Fruit fly (Drosophila melanogaster): ENCODE results near the gene Sfp26Ac.
A peak's percentile ranks its signal among the peaks of the same experiment; 100 is the strongest.

Gene Sfp26Ac

dm6 chr2L:5925164-5925563 is 40.6 kb upstream of the Sfp26Ac start (continued):
- TF ChIP-seq ash1 (GFP tag; optimal IDR thresholded peaks at IDR 0.05) (no peak), Bdp1 (GFP tag; optimal IDR thresholded peaks at IDR 0.05) (no peak), CG43689 (GFP tag; IDR thresholded peaks at IDR 0.05) (no peak), Nf-YB (GFP tag; optimal IDR thresholded peaks at IDR 0.05) (peak; percentile 96), Xrp1 (GFP tag; IDR thresholded peaks at IDR 0.05) (no peak), Abd-B (GFP tag; optimal IDR thresholded peaks at IDR 0.05) (no peak), NK7.1 (GFP tag; optimal IDR thresholded peaks at IDR 0.05) (no peak), Trl (optimal IDR thresholded peaks at IDR 0.05) (peak; percentile 32 to 36), Trl (GFP tag; optimal IDR thresholded peaks at IDR 0.05) (no peak), Deaf1 (tag; optimal IDR thresholded peaks at IDR 0.05) (peak; percentile 74), Taf1 (GFP tag; IDR thresholded peaks at IDR 0.05) (no peak), Nf-YA (GFP tag; IDR thresholded peaks at IDR 0.05) (peak; percentile 53), cg (GFP tag; optimal IDR thresholded peaks at IDR 0.05) (peak; percentile 82), CG11247 (GFP tag; IDR thresholded peaks at IDR 0.05) (no peak), seq (GFP tag; IDR thresholded peaks at IDR 0.05) (peak; percentile 78; the same call in 1 of the 2 replicates), CG10321 (GFP tag; IDR thresholded peaks at IDR 0.05) (0 out of 2 replicates have a peak, but pooled peaks have one; percentile 19), CG7786 (GFP tag; optimal IDR thresholded peaks at IDR 0.05) (no peak), Sin3A (optimal IDR thresholded peaks at IDR 0.05) (no peak), bowl (GFP tag; IDR thresholded peaks at IDR 0.05) (no peak), CG15601 (tag; optimal IDR thresholded peaks at IDR 0.05) (no peak), wor (GFP tag; IDR thresholded peaks at IDR 0.05) (no peak), CG14441 (GFP tag; IDR thresholded peaks at IDR 0.05) (no peak), CG10654 (GFP tag; optimal IDR thresholded peaks at IDR 0.05) (no peak), gfzf (GFP tag; optimal IDR thresholded peaks at IDR 0.05) (no peak), Fer2 (tag; optimal IDR thresholded peaks at IDR 0.05) (no peak), CG15073 (GFP tag; optimal IDR thresholded peaks at IDR 0.05) (no peak), sob (GFP tag; IDR thresholded peaks at IDR 0.05) (no peak), bsh (GFP tag; optimal IDR thresholded peaks at IDR 0.05) (no peak), Pdp1 (GFP tag; optimal IDR thresholded peaks at IDR 0.05) (no peak), jumu (GFP tag; optimal IDR thresholded peaks at IDR 0.05) (no peak), CG10209 (GFP tag; optimal IDR thresholded peaks at IDR 0.05) (no peak), CG17328 (GFP tag; IDR thresholded peaks at IDR 0.05) (no peak)

DNA sequence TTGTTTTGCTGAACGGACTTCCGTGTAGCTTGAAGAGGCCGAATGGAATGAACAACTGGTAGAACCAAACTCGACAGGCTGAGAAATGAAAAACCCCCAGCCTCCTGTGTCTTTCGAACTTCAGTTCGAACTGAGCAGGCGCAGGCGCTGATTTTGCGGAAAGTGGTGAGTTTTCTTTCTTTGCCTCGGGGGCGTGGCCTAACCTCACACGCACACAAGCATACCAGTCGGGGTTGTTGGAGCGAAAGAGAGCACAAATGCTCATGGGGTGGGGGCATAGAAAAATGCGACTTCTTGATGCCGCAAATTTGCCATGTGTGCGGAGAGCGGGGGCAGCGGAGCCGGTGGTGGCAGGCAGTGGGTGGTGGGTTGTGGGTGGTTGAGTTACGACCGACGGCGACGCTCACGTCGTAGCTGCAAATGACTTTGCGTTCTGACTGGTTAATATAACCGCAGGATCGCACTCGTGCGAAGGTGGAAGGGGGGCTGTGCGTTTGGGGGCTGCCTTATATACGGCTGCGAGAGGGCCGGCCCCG is 39.1 kb upstream of the Sfp26Ac start, which contains the start of gene CG9016:
Gene CG9016, minus strand, starts transcription at position 51 of the 536 bp plus-strand sequence.
- TF ChIP-seq az2 (GFP tag; optimal IDR thresholded peaks at IDR 0.05): no peak
- TF ChIP-seq gcm2 (GFP tag; optimal IDR thresholded peaks at IDR 0.05): no peak
- no peak for TF ChIP-seq ems (GFP tag; optimal IDR thresholded peaks at IDR 0.05)
- no peak for TF ChIP-seq Max (GFP tag; optimal IDR thresholded peaks at IDR 0.05)
- TF ChIP-seq fd102C (GFP tag; optimal IDR thresholded peaks at IDR 0.05): no peak
- no peak for TF ChIP-seq CG4328 (GFP tag; optimal IDR thresholded peaks at IDR 0.05)
- TF ChIP-seq klu (GFP tag; IDR thresholded peaks at IDR 0.05): no peak
- TF ChIP-seq CG10654 (GFP tag; optimal IDR thresholded peaks at IDR 0.05): no peak
- no peak for TF ChIP-seq CG7963 (GFP tag; IDR thresholded peaks at IDR 0.05; ENCODE audit: partially characterized antibody)
- TF ChIP-seq Stat92E (GFP tag; optimal IDR thresholded peaks at IDR 0.05): no peak
- peak in 1 of 2 experiments; percentile 15 for TF ChIP-seq tll (GFP tag; optimal IDR thresholded peaks at IDR 0.05)
- no peak for TF ChIP-seq CG13287 (GFP tag; IDR thresholded peaks at IDR 0.05; ENCODE audit: partially characterized antibody)
- TF ChIP-seq cg (GFP tag; optimal IDR thresholded peaks at IDR 0.05): peak; percentile 73
- no peak for TF ChIP-seq bowl (GFP tag; IDR thresholded peaks at IDR 0.05)
- TF ChIP-seq tio (GFP tag; optimal IDR thresholded peaks at IDR 0.05): no peak
- no peak for TF ChIP-seq her (GFP tag; optimal IDR thresholded peaks at IDR 0.05)
- no peak for TF ChIP-seq E2f2 (GFP tag; IDR thresholded peaks at IDR 0.05)
- TF ChIP-seq row (GFP tag; IDR thresholded peaks at IDR 0.05): no peak
- no peak for TF ChIP-seq CG8924 (tag; optimal IDR thresholded peaks at IDR 0.05)
- no peak for TF ChIP-seq hkb (optimal IDR thresholded peaks at IDR 0.05)
- TF ChIP-seq hkb (GFP tag; IDR thresholded peaks at IDR 0.05): no peak
- peak; percentile 94 for TF ChIP-seq Nf-YB (GFP tag; optimal IDR thresholded peaks at IDR 0.05)
- TF ChIP-seq tna (GFP tag; IDR thresholded peaks at IDR 0.05; ENCODE audit: partially characterized antibody): no peak
- TF ChIP-seq gem (tag; optimal IDR thresholded peaks at IDR 0.05): no peak
- TF ChIP-seq Deaf1 (tag; optimal IDR thresholded peaks at IDR 0.05): peak; percentile 83
